Worm (Caenorhabditis elegans) whole organism, L4 larva: ENCODE measurements around the gene ddn-3.
"Not testable (repeated sequence)": the region's sequence is repeated elsewhere in the genome, so short reads cannot be mapped to it uniquely, and the experiment has no call there.

Experiments used
- daf-12 ChIP-seq: fragments of 150-350 bp; optimal IDR thresholded peaks from 2 replicates; lab custom pipeline; 2014; ENCODE audit warnings: missing biosample characterization, missing genetic modification reagents, missing genetic modification characterization
- hlh-11 ChIP-seq: fragments of 200-800 bp; sonication (Bioruptor generic); optimal IDR thresholded peaks from 2 replicates; lab custom pipeline; 2018; ENCODE audit warnings: mild to moderate bottlenecking, missing genetic modification characterization, missing compliant biosample characterization
- lin-38 ChIP-seq: fragments of 200-800 bp; sonication (Bioruptor generic); IDR thresholded peaks from 2 replicates; pipeline ENCODE4 v1.3.6; 2022; ENCODE audit warnings: missing genetic modification reagents, missing genetic modification characterization, missing compliant biosample characterization
- mep-1 ChIP-seq: fragments of 150-350 bp; sonication (generic microtip); optimal IDR thresholded peaks from 3 replicates; lab custom pipeline; 2014; ENCODE audit warnings: missing biosample characterization, missing genetic modification characterization
- nhr-77 ChIP-seq: fragments of 150-350 bp; optimal IDR thresholded peaks from 2 replicates; lab custom pipeline; 2014; ENCODE audit warnings: missing biosample characterization, missing genetic modification characterization
- unc-62 ChIP-seq, 3 experiments: fragments of 150-350 bp in 1 of 3; sonication (generic microtip); optimal IDR thresholded peaks in 2 of 3; peaks in 1 of 3; 1 replicate in 1 of 3; 2 replicates in 2 of 3; lab custom pipeline; 2014 to 2017; ENCODE audit warnings: missing biosample characterization in 3 of 3, missing genetic modification characterization in 3 of 3, missing genetic modification reagents in 3 of 3, missing genotype in 1 of 3
- ztf-11 ChIP-seq: fragments of 150-350 bp; optimal IDR thresholded peaks from 2 replicates; lab custom pipeline; 2014; ENCODE audit warnings: missing biosample characterization, missing genetic modification characterization

DNA sequence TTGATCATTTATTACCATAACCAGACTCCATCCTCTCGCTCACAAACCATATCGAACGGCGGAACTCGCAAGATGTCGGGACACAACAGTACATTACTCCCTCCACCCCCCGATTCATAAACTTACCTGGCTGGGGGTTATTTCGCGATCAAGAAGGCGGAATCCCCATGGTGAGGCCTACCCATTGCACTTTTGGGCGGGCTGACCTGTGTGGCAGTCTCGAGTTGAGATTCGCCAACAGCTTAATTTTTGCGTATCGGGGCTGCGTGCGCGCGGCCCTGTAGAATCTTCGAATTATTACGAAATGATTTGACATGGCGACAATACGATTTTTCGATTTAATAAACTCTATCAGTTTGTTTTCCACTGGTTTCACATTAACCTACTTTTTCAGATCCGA, 33.6 kb downstream of the ddn-3 start:
- not testable (repeated sequence) for TF ChIP-seq daf-12 (tag; lab: Kevin White, UChicago); unc-62 (GFP tag; optimal IDR thresholded peaks at IDR 0.05 in 1 of 2; lab: Kevin White, UChicago); unc-62 (tag; optimal IDR thresholded peaks at IDR 0.05; lab: Kevin White, UChicago); lin-38 (GFP tag; lab: Robert Waterston, UW); mep-1; hlh-11 (tag; lab: Kevin White, UChicago); nhr-77 (tag; lab: Kevin White, UChicago); ztf-11 (tag; lab: Kevin White, UChicago)
